Worm (Caenorhabditis elegans): ENCODE measurements around the gene F42G2.5.

DNA sequence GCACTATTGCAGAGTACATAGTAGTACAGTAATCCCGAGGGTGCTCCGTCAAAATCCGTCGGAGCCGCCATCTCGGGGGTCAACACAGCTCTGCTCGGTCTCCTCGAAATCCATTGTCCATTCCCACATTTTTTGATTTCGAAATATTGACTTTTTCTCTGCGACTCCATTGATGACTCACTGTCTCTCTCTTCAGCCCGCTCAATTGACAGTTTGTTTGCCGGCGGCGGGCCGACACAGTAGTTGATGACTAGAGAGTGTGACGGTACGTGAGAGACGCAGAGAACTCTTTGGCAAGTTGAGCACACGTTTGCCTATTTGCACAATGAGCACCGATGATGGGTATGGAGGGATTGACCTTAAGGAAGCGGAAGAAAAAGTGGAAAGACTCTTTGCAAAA is 37.0 kb upstream of the F42G2.5 start:
- TF ChIP-seq T07F8.4 (tag; optimal IDR thresholded peaks at IDR 0.05) (no peak), madf-10 (tag; optimal IDR thresholded peaks at IDR 0.05) (peak; percentile 1), F22D6.2 (tag; optimal IDR thresholded peaks at IDR 0.05) (no peak), lag-1 (GFP tag; IDR thresholded peaks at IDR 0.05) (no peak), nfyb-1 (GFP tag; IDR thresholded peaks at IDR 0.05) (no peak), mcd-1 (GFP tag; IDR thresholded peaks at IDR 0.05) (no peak), unc-130 (GFP tag; optimal IDR thresholded peaks at IDR 0.05) (no peak), pbrm-1 (GFP tag; IDR thresholded peaks at IDR 0.05) (no peak), ztf-25 (GFP tag; IDR thresholded peaks at IDR 0.05) (no peak), let-607 (tag; optimal IDR thresholded peaks at IDR 0.05) (peak in 1 of 2 experiments; percentile 48), dox-1 (GFP tag; IDR thresholded peaks at IDR 0.05) (peak; percentile 57; the same call in 1 of the 2 replicates), ztf-3 (GFP tag; optimal IDR thresholded peaks at IDR 0.05) (no peak)
